Worm (Caenorhabditis elegans) whole organism, midembryonic: ENCODE measurements around the gene F14H3.12.

Source experiments
- T22C8.4 ChIP-seq: fragments of 200-800 bp; sonication (Bioruptor generic); IDR thresholded peaks from 2 replicates; pipeline ENCODE4 v1.3.6; 2022; ENCODE audit warnings: missing genetic modification characterization, missing compliant biosample characterization
- cog-1 ChIP-seq: sonication (generic microtip); optimal IDR thresholded peaks from 2 replicates; lab custom pipeline; 2016; ENCODE audit warnings: missing genetic modification characterization, missing compliant biosample characterization
- flt-1 ChIP-seq: fragments of 200-800 bp; sonication (Bioruptor generic); IDR thresholded peaks from 2 replicates; pipeline ENCODE4 v1.3.6; 2022; ENCODE audit warnings: missing genetic modification characterization, missing compliant biosample characterization
- klf-2 ChIP-seq: fragments of 200-800 bp; sonication (Bioruptor generic); conservative IDR thresholded peaks from 2 replicates; pipeline ENCODE4 v1.3.6; 2022; ENCODE audit warnings: missing genetic modification reagents, missing genetic modification characterization, missing compliant biosample characterization
- med-1 ChIP-seq: sonication (generic microtip); optimal IDR thresholded peaks from 2 replicates; lab custom pipeline; 2017; ENCODE audit warnings: missing genetic modification characterization, mild to moderate bottlenecking, missing compliant biosample characterization, antibody characterized with exemption, missing genetic modification reagents; ENCODE audit not compliant: insufficient read depth
- ref-1 ChIP-seq: fragments of 200-800 bp; sonication (Bioruptor generic); conservative IDR thresholded peaks from 2 replicates; pipeline ENCODE4 v1.3.6; 2022; ENCODE audit warnings: missing genetic modification reagents, missing genetic modification characterization, missing compliant biosample characterization
- tab-1 ChIP-seq: fragments of 200-800 bp; sonication (Bioruptor generic); IDR thresholded peaks from 2 replicates; pipeline ENCODE4 v1.3.6; 2022; ENCODE audit warnings: missing genetic modification characterization, missing compliant biosample characterization
- ztf-23 ChIP-seq: fragments of 200-800 bp; sonication (Bioruptor generic); IDR thresholded peaks from 2 replicates; pipeline ENCODE4 v1.3.6; 2022; ENCODE audit warnings: missing genetic modification reagents, missing genetic modification characterization, missing compliant biosample characterization
- ztf-29 ChIP-seq: fragments of 200-800 bp; sonication (Bioruptor generic); IDR thresholded peaks from 2 replicates; pipeline ENCODE4 v1.3.6; 2022; ENCODE audit warnings: missing genetic modification reagents, missing genetic modification characterization, missing compliant biosample characterization

Gene F14H3.12

DNA sequence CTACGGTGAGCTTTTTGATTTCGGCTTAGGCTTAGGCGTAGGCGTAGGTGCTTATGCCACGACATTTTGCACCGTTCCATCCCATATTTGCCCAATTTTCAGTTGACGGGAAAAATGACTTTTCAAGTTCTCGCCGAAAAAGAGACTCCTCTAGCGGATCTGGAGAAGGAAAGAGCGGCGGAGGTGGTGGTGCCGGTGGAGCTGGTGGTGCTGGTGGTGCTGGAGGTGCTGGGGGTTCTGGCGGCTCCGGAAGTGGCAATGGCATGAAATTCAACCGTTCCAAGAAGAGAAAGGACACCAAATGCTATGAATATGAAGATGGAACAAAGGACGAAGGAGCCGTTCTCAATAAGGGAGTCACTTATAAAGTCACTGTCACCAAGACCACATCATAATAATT lies 28.1 kb downstream of the F14H3.12 start:
- TF ChIP-seq T22C8.4 (GFP tag; lab: Robert Waterston, UW) (no peak), flt-1 (no peak), ref-1 (GFP tag; lab: Robert Waterston, UW) (no peak), klf-2 (GFP tag; lab: Robert Waterston, UW) (no peak), tab-1 (no peak), med-1 (no peak)

DNA sequence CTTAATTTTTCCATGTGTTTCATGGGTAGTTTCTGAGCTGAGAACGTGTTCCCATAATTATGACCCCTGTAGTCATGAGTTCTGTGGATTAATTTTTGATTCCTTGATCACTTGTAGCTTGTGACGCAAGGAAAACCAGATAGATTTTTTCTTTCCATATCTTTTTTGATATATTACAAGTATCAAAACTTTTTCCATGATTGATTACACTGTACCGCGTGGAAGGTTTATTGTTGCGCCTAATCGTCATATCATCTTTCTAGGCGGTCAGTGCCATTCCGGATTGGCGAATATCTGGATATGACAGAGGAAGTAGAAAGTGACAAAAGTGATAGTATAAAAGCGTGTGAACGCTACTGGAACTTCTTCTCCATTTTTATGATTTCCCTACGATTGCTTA lies 28.6 kb downstream of the F14H3.12 start, which contains the start of gene ZK285.2:
Gene ZK285.2, plus strand, starts transcription at position 301 of the 400 bp plus-strand sequence.
- no peak for TF ChIP-seq ztf-23 (GFP tag; lab: Robert Waterston, UW)
- no peak for TF ChIP-seq ztf-29 (GFP tag; lab: Robert Waterston, UW)
- TF ChIP-seq cog-1 (tag; lab: Kevin White, UChicago), result no peak
- no peak for TF ChIP-seq klf-2 (GFP tag; lab: Robert Waterston, UW)
- TF ChIP-seq T22C8.4 (GFP tag; lab: Robert Waterston, UW), result no peak
- TF ChIP-seq flt-1, result no peak
- no peak for TF ChIP-seq ref-1 (GFP tag; lab: Robert Waterston, UW)
- no peak for TF ChIP-seq med-1
- no peak for TF ChIP-seq tab-1

DNA sequence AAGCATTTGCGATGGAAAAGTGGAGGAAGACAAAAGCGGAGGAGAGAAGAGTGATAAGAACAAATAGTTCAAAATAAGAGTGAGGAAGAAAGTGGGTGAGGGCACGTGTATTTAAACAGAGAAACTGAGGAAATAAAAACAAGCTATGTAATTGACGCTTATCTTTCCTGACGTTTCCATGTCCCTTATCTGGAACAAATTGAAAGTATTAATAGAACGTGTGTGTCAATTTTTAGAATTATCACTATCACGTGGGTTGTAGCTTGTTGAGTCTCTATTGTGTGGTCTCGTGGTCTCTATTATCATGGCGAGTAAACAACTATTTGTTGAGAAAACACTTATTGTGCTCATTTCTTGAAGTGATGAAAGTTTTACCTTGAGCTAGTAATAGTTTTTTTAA lies 29.3 kb downstream of the F14H3.12 start, which contains the start of gene T10C6.15:
Gene T10C6.15, minus strand, starts transcription at position 104 of the 400 bp plus-strand sequence.
- TF ChIP-seq med-1, result no peak
- no peak for TF ChIP-seq ztf-23 (GFP tag; lab: Robert Waterston, UW)
- TF ChIP-seq tab-1, result no peak
- no peak for TF ChIP-seq flt-1
- no peak for TF ChIP-seq cog-1 (tag; lab: Kevin White, UChicago)
- no peak for TF ChIP-seq T22C8.4 (GFP tag; lab: Robert Waterston, UW)
- TF ChIP-seq ztf-29 (GFP tag; lab: Robert Waterston, UW), result no peak
- TF ChIP-seq ref-1 (GFP tag; lab: Robert Waterston, UW), result no peak
- no peak for TF ChIP-seq klf-2 (GFP tag; lab: Robert Waterston, UW)

DNA sequence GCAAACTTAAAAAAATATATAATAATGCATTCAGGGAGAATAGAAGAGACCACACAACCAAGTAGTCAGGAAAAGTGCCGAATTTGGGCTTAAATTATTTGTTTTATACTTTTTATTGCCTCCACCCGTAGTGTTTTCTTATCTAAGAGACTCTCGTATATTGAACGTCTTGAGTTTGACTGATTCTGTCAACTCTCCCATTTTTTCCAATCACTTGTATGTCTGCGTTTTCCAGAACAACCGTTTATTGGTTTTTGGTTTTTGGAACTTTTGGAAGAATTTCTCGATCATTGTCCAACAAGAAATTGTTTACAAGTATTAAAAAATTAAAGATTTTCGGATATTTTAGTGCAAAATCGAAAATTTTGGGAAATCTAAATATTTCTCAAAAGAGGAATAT lies 31.4 kb downstream of the F14H3.12 start:
- TF ChIP-seq cog-1 (tag; lab: Kevin White, UChicago), result no peak
- TF ChIP-seq ztf-29 (GFP tag; lab: Robert Waterston, UW), result no peak
- no peak for TF ChIP-seq ref-1 (GFP tag; lab: Robert Waterston, UW)
- no peak for TF ChIP-seq flt-1
- no peak for TF ChIP-seq T22C8.4 (GFP tag; lab: Robert Waterston, UW)
- TF ChIP-seq med-1, result no peak
- TF ChIP-seq klf-2 (GFP tag; lab: Robert Waterston, UW), result no peak
- no peak for TF ChIP-seq ztf-23 (GFP tag; lab: Robert Waterston, UW)
- TF ChIP-seq tab-1, result no peak

DNA sequence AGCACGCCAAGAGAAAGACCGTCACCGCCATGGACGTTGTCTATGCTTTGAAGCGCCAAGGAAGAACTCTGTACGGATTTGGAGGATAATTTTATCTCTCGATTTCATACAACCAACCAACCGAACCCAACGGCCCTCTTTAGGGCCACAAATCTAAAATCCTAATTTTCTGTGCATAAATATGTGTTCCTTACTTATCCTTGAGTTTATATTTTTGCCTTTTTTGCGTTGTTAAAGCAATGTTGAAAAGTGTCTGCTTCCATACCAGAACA lies 32.4 kb downstream of the F14H3.12 start:
- TF ChIP-seq klf-2 (GFP tag; lab: Robert Waterston, UW) (no peak), ref-1 (GFP tag; lab: Robert Waterston, UW) (no peak), tab-1 (no peak), ztf-29 (GFP tag; lab: Robert Waterston, UW) (no peak), med-1 (no peak), flt-1 (no peak; the same call in 1 of the 2 replicates), ztf-23 (GFP tag; lab: Robert Waterston, UW) (no peak), cog-1 (tag; lab: Kevin White, UChicago) (no peak), T22C8.4 (GFP tag; lab: Robert Waterston, UW) (no peak)

DNA sequence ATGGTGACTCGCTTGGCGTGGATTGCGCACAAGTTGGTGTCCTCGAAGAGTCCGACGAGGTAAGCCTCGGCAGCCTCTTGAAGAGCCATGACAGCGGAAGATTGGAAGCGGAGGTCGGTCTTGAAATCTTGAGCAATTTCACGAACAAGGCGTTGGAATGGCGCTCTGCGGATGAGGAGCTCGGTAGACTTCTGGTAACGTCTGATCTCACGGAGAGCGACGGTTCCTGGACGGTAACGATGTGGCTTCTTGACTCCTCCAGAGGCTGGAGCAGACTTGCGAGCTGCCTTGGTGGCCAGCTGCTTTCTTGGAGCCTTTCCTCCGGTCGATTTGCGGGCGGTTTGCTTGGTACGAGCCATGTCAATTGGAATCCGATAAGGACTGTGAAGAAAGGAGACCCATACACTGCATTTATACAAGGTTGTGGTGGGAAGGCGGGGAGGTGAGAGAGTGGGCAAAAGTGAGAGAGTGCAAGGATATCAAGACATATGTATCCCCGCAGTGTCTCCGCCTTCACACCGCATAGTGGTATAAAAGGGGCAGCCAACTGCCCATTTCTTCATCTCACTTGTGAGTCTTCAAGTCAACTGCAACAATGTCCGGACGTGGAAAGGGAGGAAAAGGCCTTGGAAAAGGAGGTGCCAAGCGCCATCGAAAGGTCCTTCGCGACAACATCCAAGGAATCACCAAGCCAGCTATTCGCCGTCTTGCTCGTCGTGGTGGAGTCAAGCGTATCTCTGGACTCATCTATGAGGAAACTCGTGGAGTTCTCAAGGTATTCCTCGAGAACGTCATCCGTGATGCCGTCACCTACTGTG lies 33.0 kb downstream of the F14H3.12 start, which contains the start of the genes his-2 and his-1:
Gene his-2, minus strand, starts transcription at position 359 of the 818 bp plus-strand sequence.
Gene his-1, plus strand, starts transcription at position 596 of the 818 bp plus-strand sequence.
- TF ChIP-seq flt-1, result peak; percentile 81
- TF ChIP-seq klf-2 (GFP tag; lab: Robert Waterston, UW), result 0 out of 2 replicates have a peak, but pooled peaks have one; percentile 3
- TF ChIP-seq ztf-23 (GFP tag; lab: Robert Waterston, UW), result 0 out of 2 replicates have a peak, but pooled peaks have one; percentile 35

DNA sequence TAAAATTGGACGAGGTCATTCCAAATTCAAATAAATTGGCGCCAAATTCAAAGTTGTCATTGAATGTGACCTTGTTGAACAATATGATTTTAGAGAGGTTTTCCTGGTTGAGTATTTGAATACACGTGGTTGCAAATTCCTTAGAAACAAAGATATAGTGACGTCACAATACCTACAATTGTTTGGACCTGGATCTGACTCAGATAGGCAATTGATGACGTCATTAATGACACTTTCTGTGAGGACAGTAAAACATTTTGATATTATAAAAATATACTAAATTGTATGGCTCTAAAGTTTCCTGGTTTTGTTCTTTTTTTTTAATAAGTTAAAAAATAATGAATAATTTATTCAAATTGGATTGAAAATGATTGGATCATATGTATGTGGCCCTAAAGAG lies 33.7 kb downstream of the F14H3.12 start:
- no peak for TF ChIP-seq ztf-29 (GFP tag; lab: Robert Waterston, UW)
- no peak for TF ChIP-seq flt-1
- TF ChIP-seq T22C8.4 (GFP tag; lab: Robert Waterston, UW), result no peak
- no peak for TF ChIP-seq med-1
- no peak for TF ChIP-seq tab-1

DNA sequence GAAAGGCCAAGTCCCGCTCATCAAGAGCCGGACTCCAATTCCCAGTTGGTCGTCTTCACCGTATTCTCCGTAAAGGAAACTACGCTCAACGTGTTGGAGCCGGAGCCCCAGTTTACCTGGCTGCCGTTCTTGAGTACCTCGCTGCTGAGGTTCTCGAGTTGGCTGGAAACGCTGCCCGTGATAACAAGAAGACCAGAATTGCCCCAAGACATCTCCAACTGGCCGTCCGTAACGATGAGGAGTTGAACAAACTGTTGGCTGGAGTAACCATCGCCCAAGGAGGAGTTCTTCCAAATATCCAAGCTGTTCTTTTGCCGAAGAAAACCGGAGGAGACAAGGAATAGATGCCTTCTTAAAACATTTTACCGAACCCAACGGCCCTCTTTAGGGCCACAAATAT lies 34.3 kb downstream of the F14H3.12 start:
- TF ChIP-seq flt-1, result peak; percentile 25

DNA sequence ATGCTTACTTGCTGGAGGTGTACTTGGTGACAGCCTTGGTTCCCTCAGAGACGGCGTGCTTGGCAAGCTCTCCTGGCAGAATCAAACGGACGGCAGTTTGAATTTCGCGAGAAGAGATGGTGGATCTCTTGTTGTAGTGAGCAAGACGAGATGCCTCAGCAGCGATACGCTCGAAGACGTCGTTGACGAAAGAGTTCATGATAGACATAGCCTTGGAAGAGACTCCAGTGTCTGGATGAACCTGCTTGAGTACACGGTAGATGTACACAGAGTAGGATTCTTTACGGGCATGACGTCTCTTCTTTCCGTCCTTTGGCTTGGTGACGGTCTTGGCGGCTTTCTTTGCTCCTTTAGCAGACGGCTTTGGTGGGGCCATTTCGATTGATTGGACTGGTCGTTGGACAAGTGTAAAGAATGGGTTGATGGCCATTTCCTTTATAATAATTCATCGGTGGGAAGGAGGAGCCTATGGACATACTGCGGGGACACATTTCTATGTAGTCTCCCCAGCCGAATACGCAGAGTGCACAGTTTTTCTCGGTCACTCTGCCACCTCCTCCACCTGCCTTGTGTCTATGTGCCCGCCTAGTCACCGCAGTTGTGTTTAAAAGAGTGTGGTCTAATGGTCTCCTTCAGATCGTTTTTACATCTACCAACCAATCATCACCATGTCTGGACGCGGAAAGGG lies 34.8 kb downstream of the F14H3.12 start, which contains the start of the genes his-4 and his-3:
Gene his-4, minus strand, starts transcription at position 376 of the 688 bp plus-strand sequence.
Gene his-3, plus strand, starts transcription at position 669 of the 688 bp plus-strand sequence.
- TF ChIP-seq T22C8.4 (GFP tag; lab: Robert Waterston, UW) (peak; percentile 12; the same call in 1 of the 2 replicates), ref-1 (GFP tag; lab: Robert Waterston, UW) (0 out of 2 replicates have a peak, but pooled peaks have one; percentile 7), cog-1 (tag; lab: Kevin White, UChicago) (peak; percentile 31), flt-1 (peak; percentile 64; the same call in 1 of the 2 replicates), ztf-29 (GFP tag; lab: Robert Waterston, UW) (peak; percentile 76)

DNA sequence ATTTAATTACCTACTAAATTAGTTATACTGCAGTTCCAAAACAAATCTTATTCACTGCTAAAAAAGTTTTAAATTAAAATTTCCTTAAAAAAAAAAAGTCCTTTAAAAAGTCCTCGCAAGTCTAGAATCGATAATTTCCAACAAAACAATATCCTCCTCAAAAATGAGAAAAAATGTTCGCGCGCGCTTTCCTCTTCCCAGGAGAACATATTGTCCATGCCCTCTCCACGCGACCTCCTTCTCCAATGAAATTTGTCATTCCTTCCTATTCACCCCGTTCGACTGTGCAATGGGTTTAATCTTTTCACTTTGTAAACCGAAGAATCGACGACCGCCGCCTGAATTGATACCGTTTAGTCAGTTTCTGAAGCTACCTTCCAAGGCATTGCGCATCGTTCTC lies 39.0 kb downstream of the F14H3.12 start, which contains the start of gene T10C6.10:
Gene T10C6.10, plus strand, starts transcription at position 248 of the 400 bp plus-strand sequence.
- TF ChIP-seq klf-2 (GFP tag; lab: Robert Waterston, UW) (no peak), med-1 (no peak), tab-1 (no peak), flt-1 (no peak), T22C8.4 (GFP tag; lab: Robert Waterston, UW) (no peak), ztf-23 (GFP tag; lab: Robert Waterston, UW) (no peak), cog-1 (tag; lab: Kevin White, UChicago) (no peak)
